Worm (Caenorhabditis elegans) whole organism, mixed stage, embryonic: ENCODE measurements around the gene srd-36.

Source experiments
- ceh-83 ChIP-seq: fragments of 200-800 bp; sonication (Bioruptor generic); optimal IDR thresholded peaks from 2 replicates; lab custom pipeline; 2018; ENCODE audit warnings: mild to moderate bottlenecking, missing genetic modification characterization, missing compliant biosample characterization
- ces-1 ChIP-seq: fragments of 150-350 bp; optimal IDR thresholded peaks from 2 replicates; lab custom pipeline; 2014; ENCODE audit warnings: missing biosample characterization, missing genetic modification reagents, missing genetic modification characterization
- elt-1 ChIP-seq: sonication (generic microtip); optimal IDR thresholded peaks from 2 replicates; lab custom pipeline; 2017; ENCODE audit warnings: missing genetic modification characterization, mild to moderate bottlenecking, missing compliant biosample characterization, antibody characterized with exemption, moderate library complexity, borderline replicate concordance; ENCODE audit not compliant: insufficient read depth
- elt-3 ChIP-seq: fragments of 150-350 bp; optimal IDR thresholded peaks from 2 replicates; lab custom pipeline; 2014; ENCODE audit warnings: missing biosample characterization, missing genetic modification characterization
- flh-1 ChIP-seq: fragments of 200-800 bp; sonication (Bioruptor generic); optimal IDR thresholded peaks from 2 replicates; lab custom pipeline; 2018; ENCODE audit warnings: mild to moderate bottlenecking, missing genetic modification characterization, moderate library complexity, missing compliant biosample characterization
- lin-13 ChIP-seq: fragments of 150-350 bp; optimal IDR thresholded peaks from 2 replicates; lab custom pipeline; 2014; ENCODE audit warnings: missing biosample characterization, missing genetic modification characterization
- nhr-12 ChIP-seq: fragments of 150-350 bp; optimal IDR thresholded peaks from 2 replicates; lab custom pipeline; 2014; ENCODE audit warnings: missing biosample characterization, missing genetic modification characterization
- nhr-237 ChIP-seq: fragments of 150-350 bp; optimal IDR thresholded peaks from 2 replicates; lab custom pipeline; 2014; ENCODE audit warnings: missing biosample characterization, missing genetic modification characterization
- nhr-76 ChIP-seq: sonication (generic microtip); optimal IDR thresholded peaks from 2 replicates; lab custom pipeline; 2017; ENCODE audit warnings: missing biosample characterization, missing genetic modification characterization
- pha-4 ChIP-seq: fragments of 150-350 bp; optimal IDR thresholded peaks from 2 replicates; lab custom pipeline; 2018; ENCODE audit warnings: missing biosample characterization, missing genetic modification reagents, missing genetic modification characterization
- snpc-4 ChIP-seq: fragments of 150-350 bp; optimal IDR thresholded peaks from 2 replicates; lab custom pipeline; 2014; ENCODE audit warnings: missing biosample characterization, missing genetic modification characterization
- unc-62 ChIP-seq: fragments of 150-350 bp; optimal IDR thresholded peaks from 2 replicates; lab custom pipeline; 2014; ENCODE audit warnings: missing biosample characterization, missing genetic modification reagents, missing genetic modification characterization

ce11 chrX:13284091-13284490, 10.5 kb downstream of the srd-36 start, which contains the start of gene cyp-14A4:
- TF ChIP-seq nhr-237 (tag; lab: Kevin White, UChicago) (no peak), unc-62 (GFP tag; lab: Kevin White, UChicago) (no peak), flh-1 (no peak), elt-3 (no peak), ceh-83 (GFP tag; lab: Kevin White, UChicago) (no peak), nhr-76 (tag; lab: Kevin White, UChicago) (no peak), snpc-4 (tag; lab: Kevin White, UChicago) (no peak), ces-1 (GFP tag; lab: Kevin White, UChicago) (no peak), nhr-12 (tag; lab: Kevin White, UChicago) (no peak), pha-4 (tag; lab: Kevin White, UChicago) (no peak), elt-1 (no peak), lin-13 (no peak)
